Worm (Caenorhabditis elegans) whole organism, late embryonic: ENCODE results near the gene srh-297.

Source experiments
- T23F11.4 ChIP-seq: fragments of 200-800 bp; sonication (Bioruptor generic); optimal IDR thresholded peaks from 2 replicates; lab custom pipeline; 2018; ENCODE audit warnings: mild to moderate bottlenecking, missing genetic modification characterization, missing compliant biosample characterization
- ceh-45 ChIP-seq: fragments of 200-800 bp; sonication (Bioruptor generic); IDR thresholded peaks from 2 replicates; pipeline ENCODE4 v1.3.6; 2022; ENCODE audit warnings: missing genetic modification reagents, missing genetic modification characterization, missing compliant biosample characterization
- elt-2 ChIP-seq: sonication (generic microtip); optimal IDR thresholded peaks from 2 replicates; lab custom pipeline; 2016; ENCODE audit warnings: missing genetic modification reagents, missing genetic modification characterization, missing compliant biosample characterization
- hlh-8 ChIP-seq: sonication (generic microtip); optimal IDR thresholded peaks from 2 replicates; lab custom pipeline; 2016; ENCODE audit warnings: missing genotype, missing genetic modification characterization, missing compliant biosample characterization
- mec-3 ChIP-seq: sonication (generic microtip); optimal IDR thresholded peaks from 2 replicates; lab custom pipeline; 2016; ENCODE audit warnings: borderline replicate concordance, missing genetic modification characterization, missing compliant biosample characterization
- nfya-1 ChIP-seq: sonication (generic microtip); optimal IDR thresholded peaks from 2 replicates; lab custom pipeline; 2017; ENCODE audit warnings: missing genetic modification characterization, mild to moderate bottlenecking, missing compliant biosample characterization, antibody characterized with exemption, moderate library complexity
- rnt-1 ChIP-seq: sonication (generic microtip); optimal IDR thresholded peaks from 2 replicates; lab custom pipeline; 2016; ENCODE audit warnings: missing genetic modification characterization, missing compliant biosample characterization
- unc-86 ChIP-seq: sonication (generic microtip); optimal IDR thresholded peaks from 2 replicates; lab custom pipeline; 2016; ENCODE audit warnings: missing genetic modification characterization, missing compliant biosample characterization

DNA sequence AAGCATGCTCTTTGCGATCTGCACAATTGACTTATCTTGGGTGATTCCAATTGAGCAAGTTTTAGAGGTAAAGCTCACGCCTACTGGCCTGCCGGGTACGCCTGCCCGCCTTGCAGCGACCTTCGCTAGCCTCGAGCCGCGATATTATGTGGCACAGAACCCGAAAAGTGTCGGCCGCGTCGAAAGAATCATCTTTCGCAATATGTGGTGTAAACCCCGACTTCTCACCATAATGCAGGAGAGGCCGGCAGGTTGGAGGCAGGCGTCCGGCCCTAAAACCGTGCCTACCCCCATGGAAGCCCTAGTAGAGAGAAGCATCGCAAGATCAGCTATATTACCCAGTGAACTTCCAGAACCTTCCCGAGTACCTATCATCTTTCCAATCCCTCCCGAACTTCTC lies 44.5 kb downstream of the srh-297 start:
- TF ChIP-seq mec-3 (tag; lab: Kevin White, UChicago) = no peak
- no peak for TF ChIP-seq ceh-45
- TF ChIP-seq nfya-1 (tag; lab: Kevin White, UChicago) = no peak
- TF ChIP-seq unc-86 (tag; lab: Kevin White, UChicago) = no peak
- no peak for TF ChIP-seq T23F11.4
- no peak for TF ChIP-seq hlh-8
- no peak for TF ChIP-seq rnt-1 (tag; lab: Kevin White, UChicago)
- no peak for TF ChIP-seq elt-2 (tag; lab: Kevin White, UChicago)
